Fruit fly (Drosophila melanogaster) whole organism, pupa: ENCODE data around the gene CG17343.

Source experiments
- CG14655 ChIP-seq: fragments of 200-800 bp; sonication (Bioruptor generic); optimal IDR thresholded peaks from 3 replicates; lab custom pipeline; 2017; ENCODE audit warnings: mild to moderate bottlenecking, missing biosample characterization, missing genetic modification reagents, missing genetic modification characterization
- CG15710 ChIP-seq: fragments of 200-800 bp; sonication (Bioruptor generic); optimal IDR thresholded peaks from 2 replicates; lab custom pipeline; 2018; ENCODE audit warnings: missing biosample characterization, mild to moderate bottlenecking, missing genetic modification characterization, moderate library complexity
- CG34367 ChIP-seq: fragments of 200-800 bp; sonication (Bioruptor generic); optimal IDR thresholded peaks from 2 replicates; lab custom pipeline; 2018; ENCODE audit warnings: missing biosample characterization, mild to moderate bottlenecking, missing genetic modification characterization
- CG8301 ChIP-seq: fragments of 200-800 bp; sonication (Bioruptor generic); optimal IDR thresholded peaks from 2 replicates; lab custom pipeline; 2018; ENCODE audit warnings: missing biosample characterization, mild to moderate bottlenecking, missing genetic modification characterization
- CG9948 ChIP-seq: fragments of 200-800 bp; sonication (Bioruptor generic); optimal IDR thresholded peaks from 2 replicates; lab custom pipeline; 2018; ENCODE audit warnings: missing biosample characterization, mild to moderate bottlenecking, missing genetic modification characterization, moderate library complexity
- EcR ChIP-seq: fragments of 200-800 bp; sonication (Bioruptor generic); optimal IDR thresholded peaks from 3 replicates; lab custom pipeline; 2019; ENCODE audit warnings: missing biosample characterization, missing genetic modification characterization, mild to moderate bottlenecking, moderate library complexity, missing genetic modification reagents
- gl ChIP-seq: fragments of 200-800 bp; sonication (Bioruptor generic); optimal IDR thresholded peaks from 2 replicates; lab custom pipeline; 2018; ENCODE audit warnings: missing biosample characterization, mild to moderate bottlenecking, missing genetic modification characterization

- TF ChIP-seq EcR (no peak), CG14655 (GFP tag; lab: Kevin White, UChicago) (no peak), CG34367 (tag; lab: Kevin White, UChicago) (no peak), gl (no peak), CG9948 (tag; lab: Kevin White, UChicago) (no peak), CG8301 (tag; lab: Kevin White, UChicago) (no peak), CG15710 (tag; lab: Kevin White, UChicago) (no peak)
Measured at dm6 chr2L:19071713-19072112, 7.0 kb downstream of the CG17343 start.
